Worm (Caenorhabditis elegans): ENCODE results near the gene rhr-2.
A peak's percentile ranks its signal among the peaks of the same experiment; 100 is the strongest.

The rhr-2 gene

ce11 chrV:11730060-11730459 is at the start of gene rhr-2:
Gene rhr-2 (minus strand): TSS chrV:11730160.
- TF ChIP-seq pqm-1 (tag; optimal IDR thresholded peaks at IDR 0.05), result no peak
- no peak for TF ChIP-seq unc-55 (GFP tag; optimal IDR thresholded peaks at IDR 0.05)

ce11 chrV:11779310-11779709 is 49.4 kb upstream of the rhr-2 start:
- TF ChIP-seq rnt-1 (tag; optimal IDR thresholded peaks at IDR 0.05) (no peak), npax-4 (tag; optimal IDR thresholded peaks at IDR 0.05) (no peak), nfya-1 (tag; optimal IDR thresholded peaks at IDR 0.05) (no peak), pag-3 (tag; optimal IDR thresholded peaks at IDR 0.05; ENCODE audit: borderline replicate concordance) (no peak), mec-3 (tag; optimal IDR thresholded peaks at IDR 0.05; ENCODE audit: borderline replicate concordance) (no peak), pax-1 (tag; optimal IDR thresholded peaks at IDR 0.05) (no peak), C08G9.2 (tag; optimal IDR thresholded peaks at IDR 0.05) (no peak), lim-6 (tag; optimal IDR thresholded peaks at IDR 0.05) (no peak)

- TF ChIP-seq ceh-19 (GFP tag; optimal IDR thresholded peaks at IDR 0.05) (no peak), ceh-18 (tag; optimal IDR thresholded peaks at IDR 0.05) (peak; percentile 12), ets-4 (tag; optimal IDR thresholded peaks at IDR 0.05) (no peak)
Observed at ce11 chrV:11777846-11778245, 47.9 kb upstream of the rhr-2 start.

- no peak for TF ChIP-seq C38D4.7 (GFP tag; optimal IDR thresholded peaks at IDR 0.05)
- TF ChIP-seq elt-4 (tag; optimal IDR thresholded peaks at IDR 0.05), result no peak
- TF ChIP-seq madf-2 (tag; optimal IDR thresholded peaks at IDR 0.05), result no peak
- TF ChIP-seq ceh-18 (tag; optimal IDR thresholded peaks at IDR 0.05), result no peak
- TF ChIP-seq pha-2 (tag; optimal IDR thresholded peaks at IDR 0.05), result no peak
- TF ChIP-seq hlh-13 (GFP tag; optimal IDR thresholded peaks at IDR 0.05), result no peak
- no peak for TF ChIP-seq pqm-1 (tag; optimal IDR thresholded peaks at IDR 0.05)
- TF ChIP-seq pag-3 (tag; optimal IDR thresholded peaks at IDR 0.05; ENCODE audit: borderline replicate concordance), result no peak
Observed at ce11 chrV:11776538-11776937, 46.6 kb upstream of the rhr-2 start, which contains the start of gene F55A11.6. Gene F55A11.6 (plus strand): TSS chrV:11776838.

- TF ChIP-seq elt-4 (tag; optimal IDR thresholded peaks at IDR 0.05), result no peak
- TF ChIP-seq syd-9 (tag; optimal IDR thresholded peaks at IDR 0.05), result no peak
- no peak for TF ChIP-seq K09A11.1 (tag; optimal IDR thresholded peaks at IDR 0.05; ENCODE audit: insufficient read depth)
- no peak for TF ChIP-seq lin-11 (tag; optimal IDR thresholded peaks at IDR 0.05)
- no peak for TF ChIP-seq sdc-2 (tag; optimal IDR thresholded peaks at IDR 0.05)
- TF ChIP-seq ceh-31 (tag; optimal IDR thresholded peaks at IDR 0.05), result no peak
- TF ChIP-seq pat-9 (tag; optimal IDR thresholded peaks at IDR 0.05), result no peak
- no peak for TF ChIP-seq ama-1 (optimal IDR thresholded peaks at IDR 0.05)
- TF ChIP-seq ets-4 (tag; optimal IDR thresholded peaks at IDR 0.05), result no peak
- no peak for TF ChIP-seq ceh-2 (tag; optimal IDR thresholded peaks at IDR 0.05)
- no peak for TF ChIP-seq unc-42 (tag; optimal IDR thresholded peaks at IDR 0.05)
- no peak for TF ChIP-seq npax-4 (tag; optimal IDR thresholded peaks at IDR 0.05)
Observed at ce11 chrV:11773934-11774333, 44.0 kb upstream of the rhr-2 start.

ce11 chrV:11773420-11773819 is 43.5 kb upstream of the rhr-2 start, which contains the start of gene bus-18:
Gene bus-18 (plus strand): TSS chrV:11773720.
- no peak for TF ChIP-seq fax-1 (tag; optimal IDR thresholded peaks at IDR 0.05)
- TF ChIP-seq ceh-45 (GFP tag; IDR thresholded peaks at IDR 0.05), result no peak
- TF ChIP-seq ceh-19 (GFP tag; optimal IDR thresholded peaks at IDR 0.05), result no peak
- no peak for TF ChIP-seq ceh-14 (tag; optimal IDR thresholded peaks at IDR 0.05)
- no peak for TF ChIP-seq eyg-1 (tag; optimal IDR thresholded peaks at IDR 0.05)
- no peak for TF ChIP-seq ceh-18 (tag; optimal IDR thresholded peaks at IDR 0.05)
- no peak for TF ChIP-seq tbx-7 (tag; optimal IDR thresholded peaks at IDR 0.05)
- TF ChIP-seq ztf-16 (tag; optimal IDR thresholded peaks at IDR 0.05), result no peak
- no peak for TF ChIP-seq syd-9 (tag; optimal IDR thresholded peaks at IDR 0.05)
